Fruit fly (Drosophila melanogaster) whole organism, wandering third instar larva: Measurements from ENCODE around the gene CG43137.

Experiments
- Abd-B ChIP-seq: fragments of >200 bp; optimal IDR thresholded peaks from 2 replicates; lab custom pipeline; 2017; ENCODE audit warnings: missing biosample characterization, missing genetic modification characterization
- CG32264 ChIP-seq: fragments of 200-800 bp; sonication (Bioruptor generic); optimal IDR thresholded peaks from 2 replicates; lab custom pipeline; 2016; ENCODE audit warnings: missing biosample characterization, missing genetic modification characterization
- CG9705 ChIP-seq: fragments of 200-800 bp; sonication (Bioruptor generic); optimal IDR thresholded peaks from 2 replicates; lab custom pipeline; 2018; ENCODE audit warnings: missing biosample characterization, mild to moderate bottlenecking, missing genetic modification characterization
- CrebA ChIP-seq: fragments of 200-800 bp; sonication (Bioruptor generic); optimal IDR thresholded peaks from 2 replicates; lab custom pipeline; 2016; ENCODE audit warnings: missing biosample characterization, mild to moderate bottlenecking, missing genetic modification characterization, borderline replicate concordance
- Dfd ChIP-seq: fragments of >200 bp; optimal IDR thresholded peaks from 2 replicates; lab custom pipeline; 2017; ENCODE audit warnings: missing biosample characterization, missing genetic modification characterization
- Dif ChIP-seq: fragments of 200-275, 200-300 bp; sonication (Bioruptor generic); optimal IDR thresholded peaks from 2 replicates; lab custom pipeline; 2018; ENCODE audit warnings: missing biosample characterization, missing genetic modification characterization; ENCODE audit not compliant: partially characterized antibody
- GATAd ChIP-seq: sonication (Bioruptor generic); optimal IDR thresholded peaks from 2 replicates; lab custom pipeline; 2016; ENCODE audit warnings: missing biosample characterization, missing genetic modification characterization
- HLH106 ChIP-seq: fragments of 200-800 bp; optimal IDR thresholded peaks from 3 replicates; lab custom pipeline; 2019; ENCODE audit warnings: missing biosample characterization, mild to moderate bottlenecking, missing genetic modification characterization, moderate library complexity
- Hnf4 ChIP-seq: fragments of 200-800 bp; sonication (Bioruptor generic); optimal IDR thresholded peaks from 2 replicates; lab custom pipeline; 2016; ENCODE audit warnings: missing biosample characterization, mild to moderate bottlenecking, missing genetic modification characterization
- Hr78 ChIP-seq: fragments of >200 bp; optimal IDR thresholded peaks from 2 replicates; lab custom pipeline; 2017; ENCODE audit warnings: missing biosample characterization, missing genetic modification characterization
- Hr83 ChIP-seq: fragments of 200-300 bp; sonication (Bioruptor generic); optimal IDR thresholded peaks from 2 replicates; lab custom pipeline; 2016; ENCODE audit warnings: missing biosample characterization, mild to moderate bottlenecking, missing genetic modification characterization, moderate library complexity; ENCODE audit not compliant: poor library complexity, severe bottlenecking
- Jra ChIP-seq: sonication (Bioruptor generic); optimal IDR thresholded peaks from 2 replicates; lab custom pipeline; 2016; ENCODE audit warnings: missing biosample characterization, missing genetic modification characterization
- Mio ChIP-seq: sonication (Bioruptor generic); optimal IDR thresholded peaks from 2 replicates; lab custom pipeline; 2016; ENCODE audit warnings: missing biosample characterization, missing genetic modification characterization
- Myc ChIP-seq: fragments of >200 bp; optimal IDR thresholded peaks from 2 replicates; lab custom pipeline; 2017
- N ChIP-seq: fragments of >200 bp; optimal IDR thresholded peaks from 2 replicates; lab custom pipeline; 2018; ENCODE audit warnings: missing biosample characterization, missing external identifiers, missing genetic modification characterization
- OdsH ChIP-seq: fragments of 200-800 bp; sonication (Bioruptor generic); optimal IDR thresholded peaks from 2 replicates; lab custom pipeline; 2016; ENCODE audit warnings: missing biosample characterization, mild to moderate bottlenecking, missing genetic modification characterization
- Rel ChIP-seq, 2 experiments: fragments of 200-800 bp; sonication (Bioruptor generic) in 1 of 2; optimal IDR thresholded peaks; 2 replicates in 1 of 2; 3 replicates in 1 of 2; lab custom pipeline; 2016 to 2019; ENCODE audit warnings: mild to moderate bottlenecking in 2 of 2, missing biosample characterization in 2 of 2, missing genetic modification characterization in 2 of 2, moderate library complexity in 1 of 2
- Sp1 ChIP-seq: fragments of 200-800 bp; sonication (Bioruptor generic); optimal IDR thresholded peaks from 3 replicates; lab custom pipeline; 2019; ENCODE audit warnings: missing biosample characterization, mild to moderate bottlenecking, missing genetic modification characterization, moderate library complexity
- Vsx2 ChIP-seq: fragments of 200-300, 225-300 bp; sonication (Bioruptor generic); optimal IDR thresholded peaks from 2 replicates; lab custom pipeline; 2018; ENCODE audit warnings: missing biosample characterization, missing genetic modification characterization; ENCODE audit not compliant: partially characterized antibody
- br ChIP-seq: fragments of 200-800 bp; sonication (Bioruptor generic); optimal IDR thresholded peaks from 2 replicates; lab custom pipeline; 2016; ENCODE audit warnings: missing biosample characterization, missing genetic modification characterization
- brk ChIP-seq: fragments of 200-800 bp; sonication (Bioruptor generic); optimal IDR thresholded peaks from 2 replicates; lab custom pipeline; 2016; ENCODE audit warnings: missing biosample characterization, mild to moderate bottlenecking, missing genetic modification characterization
- dl ChIP-seq, 2 experiments: fragments of 175-275, 200-275 bp in 1 of 2; fragments of 200-275 bp in 1 of 2; sonication (Bioruptor generic); optimal IDR thresholded peaks; lab custom pipeline; 2018; ENCODE audit warnings: mild to moderate bottlenecking in 2 of 2, missing biosample characterization in 2 of 2, missing genetic modification characterization in 2 of 2, moderate library complexity in 2 of 2; ENCODE audit not compliant: partially characterized antibody in 2 of 2, insufficient read depth in 1 of 2
- dmrt93B ChIP-seq: fragments of 200-800 bp; sonication (Bioruptor generic); optimal IDR thresholded peaks from 2 replicates; lab custom pipeline; 2018; ENCODE audit warnings: missing biosample characterization, mild to moderate bottlenecking, missing genetic modification characterization
- dsf ChIP-seq: sonication (Bioruptor generic); optimal IDR thresholded peaks from 2 replicates; lab custom pipeline; 2016; ENCODE audit warnings: missing biosample characterization, missing genetic modification characterization, borderline replicate concordance
- ey ChIP-seq: fragments of 200-800 bp; sonication (Bioruptor generic); optimal IDR thresholded peaks from 2 replicates; lab custom pipeline; 2016; ENCODE audit warnings: missing biosample characterization, missing genetic modification characterization
- foxo ChIP-seq, 2 experiments: fragments of 200-800 bp; sonication (Bioruptor generic); optimal IDR thresholded peaks; 2 replicates in 1 of 2; 3 replicates in 1 of 2; lab custom pipeline; 2016 to 2017; ENCODE audit warnings: missing biosample characterization in 2 of 2, missing genetic modification characterization in 2 of 2
- fru ChIP-seq: fragments of 200-800 bp; sonication (Bioruptor generic); optimal IDR thresholded peaks from 3 replicates; lab custom pipeline; 2016; ENCODE audit warnings: missing biosample characterization, mild to moderate bottlenecking, missing genetic modification characterization
- h ChIP-seq: fragments of 200-800 bp; sonication (Bioruptor generic); optimal IDR thresholded peaks from 3 replicates; lab custom pipeline; 2016; ENCODE audit warnings: missing biosample characterization, mild to moderate bottlenecking, missing genetic modification characterization
- jim ChIP-seq: fragments of 175-275, 200-325 bp; sonication (Bioruptor generic); optimal IDR thresholded peaks from 2 replicates; lab custom pipeline; 2016; ENCODE audit warnings: missing biosample characterization, mild to moderate bottlenecking, missing genetic modification characterization
- lola ChIP-seq: fragments of >200 bp; optimal IDR thresholded peaks from 2 replicates; lab custom pipeline; 2017; ENCODE audit warnings: missing biosample characterization, missing genetic modification characterization
- pan ChIP-seq: fragments of >200 bp; optimal IDR thresholded peaks from 2 replicates; lab custom pipeline; 2017
- psq ChIP-seq: fragments of 200-800 bp; sonication (Bioruptor generic); optimal IDR thresholded peaks from 3 replicates; lab custom pipeline; 2017; ENCODE audit warnings: missing biosample characterization, mild to moderate bottlenecking, missing genetic modification characterization, moderate library complexity
- rgr ChIP-seq: fragments of 200-800 bp; sonication (Bioruptor generic); optimal IDR thresholded peaks from 3 replicates; lab custom pipeline; 2016; ENCODE audit warnings: missing biosample characterization, mild to moderate bottlenecking, missing genetic modification characterization
- sage ChIP-seq: fragments of 200-800 bp; sonication (Bioruptor generic); optimal IDR thresholded peaks from 2 replicates; lab custom pipeline; 2016; ENCODE audit warnings: missing biosample characterization, mild to moderate bottlenecking, missing genetic modification characterization
- sv ChIP-seq: fragments of 200-800 bp; sonication (Bioruptor generic); optimal IDR thresholded peaks from 3 replicates; lab custom pipeline; 2016; ENCODE audit warnings: missing biosample characterization, missing genetic modification characterization
- tai ChIP-seq: sonication (Bioruptor generic); optimal IDR thresholded peaks from 2 replicates; lab custom pipeline; 2016; ENCODE audit warnings: missing biosample characterization, missing genetic modification characterization
- usp ChIP-seq: fragments of >200 bp; optimal IDR thresholded peaks from 2 replicates; lab custom pipeline; 2017; ENCODE audit warnings: missing biosample characterization, missing genetic modification characterization
- woc ChIP-seq: sonication (Bioruptor generic); optimal IDR thresholded peaks from 2 replicates; lab custom pipeline; 2016; ENCODE audit warnings: missing biosample characterization, mild to moderate bottlenecking, missing genetic modification characterization

The CG43137 gene

dm6 chrX:5865051-5865450 is at the start of gene CG43137:
Gene CG43137 (minus strand): TSS chrX:5865151.
- TF ChIP-seq brk (no peak), Jra (GFP tag; lab: Kevin White, UChicago) (no peak), usp (no peak), OdsH (GFP tag; lab: Kevin White, UChicago) (no peak), HLH106 (tag; lab: Kevin White, UChicago) (no peak), fru (GFP tag; lab: Kevin White, UChicago) (no peak), Abd-B (GFP tag; lab: Kevin White, UChicago) (no peak), sage (GFP tag; lab: Kevin White, UChicago) (no peak), Rel (GFP tag; optimal IDR thresholded peaks at IDR 0.05; lab: Kevin White, UChicago) (no peak), Rel (tag; optimal IDR thresholded peaks at IDR 0.05; lab: Kevin White, UChicago) (no peak), dsf (no peak), h (GFP tag; lab: Kevin White, UChicago) (no peak), CrebA (GFP tag; lab: Kevin White, UChicago) (no peak), sv (no peak), CG9705 (GFP tag; lab: Kevin White, UChicago) (no peak), Hnf4 (GFP tag; lab: Kevin White, UChicago) (no peak), dmrt93B (GFP tag; lab: Kevin White, UChicago) (no peak), Dfd (GFP tag; lab: Kevin White, UChicago) (no peak), N (GFP tag; lab: Kevin White, UChicago) (no peak), Vsx2 (GFP tag; lab: Kevin White, UChicago) (no peak), rgr (no peak)

- TF ChIP-seq Abd-B (GFP tag; lab: Kevin White, UChicago) = no peak
- peak; percentile 53 for TF ChIP-seq dmrt93B (GFP tag; lab: Kevin White, UChicago)
- TF ChIP-seq Sp1 (GFP tag; lab: Kevin White, UChicago) = peak; percentile 45
- TF ChIP-seq foxo (GFP tag; optimal IDR thresholded peaks at IDR 0.05; lab: Kevin White, UChicago) = peak in 1 of 2 experiments; percentile 58
- peak; percentile 25 for TF ChIP-seq br (GFP tag; lab: Kevin White, UChicago)
- TF ChIP-seq Dif = no peak
- TF ChIP-seq Hr78 (GFP tag; lab: Kevin White, UChicago) = no peak
- peak; percentile 54 for TF ChIP-seq HLH106 (tag; lab: Kevin White, UChicago)
- TF ChIP-seq Hnf4 (GFP tag; lab: Kevin White, UChicago) = no peak
- TF ChIP-seq Rel (GFP tag; optimal IDR thresholded peaks at IDR 0.05; lab: Kevin White, UChicago) = no peak
- TF ChIP-seq Rel (tag; optimal IDR thresholded peaks at IDR 0.05; lab: Kevin White, UChicago) = peak; percentile 81
- no peak for TF ChIP-seq jim (GFP tag; lab: Kevin White, UChicago)
- no peak for TF ChIP-seq sage (GFP tag; lab: Kevin White, UChicago)
- no peak for TF ChIP-seq woc (GFP tag; lab: Kevin White, UChicago)
- no peak for TF ChIP-seq Mio
- peak; percentile 37 for TF ChIP-seq Myc
- peak; percentile 25 for TF ChIP-seq Hr83 (GFP tag; lab: Kevin White, UChicago)
- no peak for TF ChIP-seq dl (GFP tag; optimal IDR thresholded peaks at IDR 0.05; lab: Kevin White, UChicago; ENCODE audit: insufficient read depth in 1 of 2, partially characterized antibody in 2 of 2)
- TF ChIP-seq brk = no peak
- peak; percentile 50 for TF ChIP-seq CG9705 (GFP tag; lab: Kevin White, UChicago)
- TF ChIP-seq CG32264 (GFP tag; lab: Kevin White, UChicago) = no peak
- TF ChIP-seq fru (GFP tag; lab: Kevin White, UChicago) = peak; percentile 17
- peak; percentile 60 for TF ChIP-seq rgr
- TF ChIP-seq Jra (GFP tag; lab: Kevin White, UChicago) = no peak
- TF ChIP-seq sv = no peak
- peak; percentile 6 for TF ChIP-seq ey (GFP tag; lab: Kevin White, UChicago)
- TF ChIP-seq pan (lab: Kevin White, UChicago) = no peak
- no peak for TF ChIP-seq GATAd
- TF ChIP-seq tai (GFP tag; lab: Kevin White, UChicago) = no peak
- TF ChIP-seq dsf = no peak
- no peak for TF ChIP-seq N (GFP tag; lab: Kevin White, UChicago)
- TF ChIP-seq Dfd (GFP tag; lab: Kevin White, UChicago) = no peak
- no peak for TF ChIP-seq Vsx2 (GFP tag; lab: Kevin White, UChicago)
- TF ChIP-seq CrebA (GFP tag; lab: Kevin White, UChicago) = no peak
- peak; percentile 13 for TF ChIP-seq psq (GFP tag; lab: Kevin White, UChicago)
- peak; percentile 56 for TF ChIP-seq h (GFP tag; lab: Kevin White, UChicago)
- no peak for TF ChIP-seq lola
- TF ChIP-seq usp = no peak
- peak; percentile 17 for TF ChIP-seq OdsH (GFP tag; lab: Kevin White, UChicago)
These were observed 43.0 kb upstream of the CG43137 start, which contains the start of gene CG12236 for dm6 chrX:5907916-5908315. Gene CG12236 (plus strand): TSS chrX:5908135.
